Worm (Caenorhabditis elegans) whole organism, late embryonic: ENCODE results near the gene rps-8.

Experiments used
- C08G9.2 ChIP-seq: sonication (generic microtip); optimal IDR thresholded peaks from 2 replicates; lab custom pipeline; 2016; ENCODE audit warnings: mild to moderate bottlenecking, missing genetic modification characterization, moderate library complexity, missing compliant biosample characterization
- F13H6.1 ChIP-seq: sonication (generic microtip); optimal IDR thresholded peaks from 2 replicates; lab custom pipeline; 2016; ENCODE audit warnings: missing genetic modification characterization, missing compliant biosample characterization
- ama-1 ChIP-seq: fragments of 150-350 bp; optimal IDR thresholded peaks from 2 replicates; lab custom pipeline; 2014
- ceh-19 ChIP-seq: fragments of 200-800 bp; sonication (Bioruptor generic); optimal IDR thresholded peaks from 2 replicates; lab custom pipeline; 2018; ENCODE audit warnings: mild to moderate bottlenecking, missing genetic modification characterization, missing compliant biosample characterization
- ceh-9 ChIP-seq: sonication (generic microtip); optimal IDR thresholded peaks from 2 replicates; lab custom pipeline; 2016; ENCODE audit warnings: mild to moderate bottlenecking, missing genetic modification characterization, inconsistent platforms, missing compliant biosample characterization
- nhr-11 ChIP-seq: fragments of 150-350 bp; optimal IDR thresholded peaks from 2 replicates; lab custom pipeline; 2014; ENCODE audit warnings: missing biosample characterization, missing genetic modification characterization
- odd-2 ChIP-seq: sonication (generic microtip); optimal IDR thresholded peaks from 2 replicates; lab custom pipeline; 2017; ENCODE audit warnings: antibody characterized with exemption, mild to moderate bottlenecking, missing genetic modification characterization, missing compliant biosample characterization
- pha-4 ChIP-seq: fragments of 150-350 bp; optimal IDR thresholded peaks from 2 replicates; lab custom pipeline; 2018; ENCODE audit warnings: missing biosample characterization, missing genetic modification reagents, missing genetic modification characterization
- ref-2 ChIP-seq: sonication (generic microtip); optimal IDR thresholded peaks from 2 replicates; lab custom pipeline; 2016; ENCODE audit warnings: missing genetic modification characterization, missing compliant biosample characterization
- unc-55 ChIP-seq: sonication (generic microtip); optimal IDR thresholded peaks from 2 replicates; lab custom pipeline; 2017; ENCODE audit warnings: missing biosample characterization, missing genetic modification reagents, missing genetic modification characterization
- unc-86 ChIP-seq: sonication (generic microtip); optimal IDR thresholded peaks from 2 replicates; lab custom pipeline; 2016; ENCODE audit warnings: missing genetic modification characterization, missing compliant biosample characterization
- zip-5 ChIP-seq: sonication (generic microtip); optimal IDR thresholded peaks from 2 replicates; lab custom pipeline; 2016; ENCODE audit warnings: missing genetic modification characterization, missing compliant biosample characterization

ce11 chrIV:7276661-7277060, 37.0 kb downstream of the rps-8 start, which contains the start of gene C06E4.2:
- TF ChIP-seq ceh-9 (tag; lab: Kevin White, UChicago) (no peak), zip-5 (no peak), nhr-11 (no peak), unc-55 (GFP tag; lab: Kevin White, UChicago) (no peak), pha-4 (tag; lab: Kevin White, UChicago) (no peak), C08G9.2 (tag; lab: Kevin White, UChicago) (no peak), odd-2 (tag; lab: Kevin White, UChicago) (no peak), ref-2 (tag; lab: Kevin White, UChicago) (no peak), F13H6.1 (tag; lab: Kevin White, UChicago) (no peak), ama-1 (lab: Kevin White, UChicago) (no peak), unc-86 (tag; lab: Kevin White, UChicago) (no peak), ceh-19 (GFP tag; lab: Kevin White, UChicago) (no peak)
